Fruit fly (Drosophila melanogaster): Measurements from ENCODE around the gene btl.

- TF ChIP-seq Pif1B (GFP tag; optimal IDR thresholded peaks at IDR 0.05): no peak
- no peak for TF ChIP-seq CG4496 (GFP tag; IDR thresholded peaks at IDR 0.05)
Observed at dm6 chr3L:14079224-14079623, 3.7 kb downstream of the btl start.

Measured in whole organism, pupa.